Worm (Caenorhabditis elegans): Measurements from ENCODE around the gene ghi-1.
A peak's percentile ranks its signal among the peaks of the same experiment; 100 is the strongest.

Gene ghi-1

DNA sequence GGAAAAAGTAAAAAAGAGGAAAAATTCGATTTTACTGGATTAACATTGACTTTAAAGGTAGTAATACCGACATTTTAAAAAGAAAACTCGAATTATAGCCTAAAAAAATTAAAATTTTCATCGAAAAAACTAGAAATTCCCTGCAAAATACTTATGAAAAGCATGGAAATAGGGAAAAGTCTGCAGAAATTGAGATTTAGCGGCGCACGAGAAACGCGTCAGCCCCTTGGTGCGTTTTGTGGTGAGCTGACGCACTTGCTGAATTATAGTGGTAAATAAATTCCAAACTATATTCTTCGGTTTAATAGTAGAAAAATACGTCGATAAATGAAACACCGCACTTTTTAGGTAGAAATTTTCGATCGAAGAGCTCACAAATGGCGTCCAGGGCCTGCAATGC lies 47.9 kb downstream of the ghi-1 start:
- TF ChIP-seq nfya-1 (tag; optimal IDR thresholded peaks at IDR 0.05; ENCODE audit: insufficient read depth): peak; percentile 45
- TF ChIP-seq elt-2 (tag; optimal IDR thresholded peaks at IDR 0.05): peak; percentile 7
- peak; percentile 59 for TF ChIP-seq pha-4 (tag; optimal IDR thresholded peaks at IDR 0.05)
- TF ChIP-seq hmg-11 (tag; optimal IDR thresholded peaks at IDR 0.05): peak; percentile 57
- peak; percentile 47 for TF ChIP-seq nhr-23 (tag; optimal IDR thresholded peaks at IDR 0.05)
- peak; percentile 31 for TF ChIP-seq lin-15B (tag; optimal IDR thresholded peaks at IDR 0.05)
- no peak for TF ChIP-seq pqm-1 (tag; optimal IDR thresholded peaks at IDR 0.05)
- TF ChIP-seq lin-39 (tag; optimal IDR thresholded peaks at IDR 0.05): peak; percentile 40
- no peak for TF ChIP-seq R02D3.7 (tag; optimal IDR thresholded peaks at IDR 0.05)
- no peak for TF ChIP-seq nhr-43 (tag; optimal IDR thresholded peaks at IDR 0.05; ENCODE audit: poor library complexity, severe bottlenecking)
- TF ChIP-seq unc-62 (GFP tag; optimal IDR thresholded peaks at IDR 0.05): no peak
- TF ChIP-seq snpc-4 (tag; optimal IDR thresholded peaks at IDR 0.05): peak; percentile 56
- TF ChIP-seq fkh-10 (GFP tag; optimal IDR thresholded peaks at IDR 0.05): no peak
- no peak for TF ChIP-seq jun-1 (tag; optimal IDR thresholded peaks at IDR 0.05)

DNA sequence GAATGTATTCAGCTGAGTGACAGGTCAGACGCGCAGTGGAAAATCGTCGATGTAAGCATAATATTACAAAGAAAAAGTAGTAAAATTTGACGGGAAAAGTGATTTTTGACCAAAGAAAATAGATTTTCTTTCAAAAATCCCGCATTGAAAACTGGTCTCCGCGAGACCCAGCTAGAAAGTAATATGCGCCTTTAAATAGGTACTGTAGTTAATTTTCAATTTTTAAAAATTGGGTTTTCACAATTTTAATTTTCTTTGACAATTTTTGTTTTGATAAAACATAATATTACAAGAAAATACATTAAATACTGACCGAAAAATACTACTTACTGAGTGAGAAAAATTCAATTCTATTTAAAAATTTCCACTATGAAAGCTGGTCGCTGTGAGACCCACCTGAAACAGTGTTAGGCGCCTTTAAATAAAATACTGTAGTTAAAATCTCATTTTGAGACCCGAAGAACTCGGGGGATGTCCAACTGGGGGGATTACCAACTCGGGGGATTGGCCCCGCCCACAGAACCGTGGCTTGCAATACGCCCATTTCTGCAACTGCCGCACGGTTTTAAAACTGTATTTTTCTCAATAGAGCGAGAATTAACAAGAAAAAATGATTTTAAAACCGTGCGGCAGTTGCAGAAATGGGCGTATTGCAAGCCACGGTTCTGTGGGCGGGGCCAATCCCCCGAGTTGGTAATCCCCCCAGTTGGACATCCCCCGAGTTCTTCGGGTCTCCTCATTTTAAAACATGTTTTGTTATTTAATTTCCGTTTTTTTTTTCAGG lies 48.8 kb downstream of the ghi-1 start, which contains the start of gene tars-1:
Gene tars-1 (minus strand): TSS at position 497 of the 784 bp plus-strand sequence.
- TF ChIP-seq nhr-23 (tag; optimal IDR thresholded peaks at IDR 0.05): peak; percentile 21

DNA sequence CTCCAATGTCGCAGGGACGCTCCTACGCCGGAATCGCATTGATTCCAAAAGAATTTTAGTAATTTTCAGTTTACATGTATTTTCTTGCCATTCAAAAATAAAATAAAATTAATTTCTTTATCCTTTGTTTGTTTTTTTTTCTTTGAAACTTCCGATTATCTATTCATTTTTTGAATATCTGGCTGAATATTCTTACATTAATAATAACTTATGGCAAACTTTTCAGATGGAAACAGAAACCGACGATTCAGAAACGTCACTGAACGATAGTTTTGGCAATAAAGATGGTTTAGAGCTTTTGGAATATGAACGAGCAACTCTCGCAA lies 49.4 kb downstream of the ghi-1 start, which contains the start of gene xpf-1:
Gene xpf-1 (plus strand): TSS at position 227 of the 326 bp plus-strand sequence.
- no peak for TF ChIP-seq ztf-4 (tag; optimal IDR thresholded peaks at IDR 0.05)
- TF ChIP-seq fkh-10 (GFP tag; optimal IDR thresholded peaks at IDR 0.05): no peak
- no peak for TF ChIP-seq nhr-28 (tag; optimal IDR thresholded peaks at IDR 0.05)
- no peak for TF ChIP-seq ceh-9 (tag; optimal IDR thresholded peaks at IDR 0.05)
- no peak for TF ChIP-seq zag-1 (tag; optimal IDR thresholded peaks at IDR 0.05)
- TF ChIP-seq jun-1 (tag; optimal IDR thresholded peaks at IDR 0.05): no peak
- TF ChIP-seq pha-4 (tag; optimal IDR thresholded peaks at IDR 0.05): no peak
- no peak for TF ChIP-seq unc-62 (GFP tag; optimal IDR thresholded peaks at IDR 0.05)
- TF ChIP-seq lin-39 (tag; optimal IDR thresholded peaks at IDR 0.05): no peak

Measured in whole organism, L3 larva.